Worm (Caenorhabditis elegans) whole organism, midembryonic: ENCODE results near the gene nhr-143.

Experiments used
- T22C8.4 ChIP-seq: fragments of 200-800 bp; sonication (Bioruptor generic); IDR thresholded peaks from 2 replicates; pipeline ENCODE4 v1.3.6; 2022; ENCODE audit warnings: missing genetic modification characterization, missing compliant biosample characterization
- flt-1 ChIP-seq: fragments of 200-800 bp; sonication (Bioruptor generic); IDR thresholded peaks from 2 replicates; pipeline ENCODE4 v1.3.6; 2022; ENCODE audit warnings: missing genetic modification characterization, missing compliant biosample characterization
- klf-2 ChIP-seq: fragments of 200-800 bp; sonication (Bioruptor generic); conservative IDR thresholded peaks from 2 replicates; pipeline ENCODE4 v1.3.6; 2022; ENCODE audit warnings: missing genetic modification reagents, missing genetic modification characterization, missing compliant biosample characterization
- ztf-29 ChIP-seq: fragments of 200-800 bp; sonication (Bioruptor generic); IDR thresholded peaks from 2 replicates; pipeline ENCODE4 v1.3.6; 2022; ENCODE audit warnings: missing genetic modification reagents, missing genetic modification characterization, missing compliant biosample characterization

ce11 chrV:8936184-8936589, 38.6 kb downstream of the nhr-143 start, which contains the start of gene unc-23:
- no peak for TF ChIP-seq T22C8.4 (GFP tag; lab: Robert Waterston, UW)
- 0 out of 2 replicates have a peak, but pooled peaks have one; percentile 7 for TF ChIP-seq klf-2 (GFP tag; lab: Robert Waterston, UW)
- no peak for TF ChIP-seq ztf-29
- TF ChIP-seq flt-1, result no peak
